Fruit fly (Drosophila melanogaster): Measurements from ENCODE around the gene CG14115.

CG14115 gene

dm6 chr3L:13015823-13016465, 45.3 kb downstream of the CG14115 start, which contains the start of gene CG11267 (continued):
- TF ChIP-seq dpn (GFP tag; optimal IDR thresholded peaks at IDR 0.05), result peak; percentile 76
- TF ChIP-seq ato (GFP tag; IDR thresholded peaks at IDR 0.05; ENCODE audit: partially characterized antibody), result no peak
- TF ChIP-seq PHDP (tag; optimal IDR thresholded peaks at IDR 0.05), result peak; percentile 81
- TF ChIP-seq CG7963 (GFP tag; IDR thresholded peaks at IDR 0.05; ENCODE audit: partially characterized antibody), result no peak
- TF ChIP-seq wek (GFP tag; optimal IDR thresholded peaks at IDR 0.05), result peak; percentile 74
- peak; percentile 65 for TF ChIP-seq tio (GFP tag; optimal IDR thresholded peaks at IDR 0.05)
- TF ChIP-seq hbn (GFP tag; IDR thresholded peaks at IDR 0.05; ENCODE audit: partially characterized antibody), result no peak
- TF ChIP-seq Opbp (GFP tag; IDR thresholded peaks at IDR 0.05; ENCODE audit: partially characterized antibody), result 0 out of 3 replicates have a peak, but pooled peaks have one; percentile 35
- peak; percentile 48 for TF ChIP-seq CG16815 (GFP tag; optimal IDR thresholded peaks at IDR 0.05)
- peak; percentile 60 for TF ChIP-seq E2f2 (GFP tag; IDR thresholded peaks at IDR 0.05)
- peak; percentile 86 for TF ChIP-seq CG17328 (GFP tag; IDR thresholded peaks at IDR 0.05)
- TF ChIP-seq CG10654 (GFP tag; optimal IDR thresholded peaks at IDR 0.05), result peak; percentile 86
- peak; percentile 32 for TF ChIP-seq jing (GFP tag; optimal IDR thresholded peaks at IDR 0.05)
- TF ChIP-seq crol (GFP tag; IDR thresholded peaks at IDR 0.05), result 0 out of 2 replicates have a peak, but pooled peaks have one; percentile 14
- peak; percentile 94 for TF ChIP-seq stc (GFP tag; IDR thresholded peaks at IDR 0.05)
- TF ChIP-seq caup (GFP tag; optimal IDR thresholded peaks at IDR 0.05; ENCODE audit: severe bottlenecking), result peak; percentile 91
- TF ChIP-seq Xbp1 (GFP tag; optimal IDR thresholded peaks at IDR 0.05), result peak; percentile 84
- TF ChIP-seq Camta (GFP tag; optimal IDR thresholded peaks at IDR 0.05), result peak; percentile 59
- TF ChIP-seq bowl (GFP tag; IDR thresholded peaks at IDR 0.05), result peak; percentile 84
- TF ChIP-seq NfI (GFP tag; optimal IDR thresholded peaks at IDR 0.05), result peak; percentile 75
- TF ChIP-seq Dad (GFP tag; optimal IDR thresholded peaks at IDR 0.05), result peak; percentile 39
- TF ChIP-seq Oaz (GFP tag; IDR thresholded peaks at IDR 0.05), result peak; percentile 95
- peak; percentile 71 for TF ChIP-seq CG34376 (GFP tag; optimal IDR thresholded peaks at IDR 0.05)
- peak; percentile 85 for TF ChIP-seq lilli (GFP tag; optimal IDR thresholded peaks at IDR 0.05)
- TF ChIP-seq CG12299 (tag; optimal IDR thresholded peaks at IDR 0.05), result no peak
- peak; percentile 73 for TF ChIP-seq CG6654 (GFP tag; optimal IDR thresholded peaks at IDR 0.05)
- TF ChIP-seq Dref (GFP tag; IDR thresholded peaks at IDR 0.05), result peak; percentile 50
- TF ChIP-seq klu (GFP tag; IDR thresholded peaks at IDR 0.05), result peak; percentile 81
- peak; percentile 85 for TF ChIP-seq CG4820 (GFP tag; optimal IDR thresholded peaks at IDR 0.05)
- peak; percentile 78 for TF ChIP-seq Oli (tag; optimal IDR thresholded peaks at IDR 0.05)
- peak; percentile 75 for TF ChIP-seq eyg (GFP tag; optimal IDR thresholded peaks at IDR 0.05)
- TF ChIP-seq Gsc (GFP tag; IDR thresholded peaks at IDR 0.05), result no peak
- TF ChIP-seq Trl (optimal IDR thresholded peaks at IDR 0.05), result no peak
- TF ChIP-seq Trl (GFP tag; optimal IDR thresholded peaks at IDR 0.05), result peak; percentile 90
- TF ChIP-seq CG16813 (GFP tag; IDR thresholded peaks at IDR 0.05; ENCODE audit: partially characterized antibody), result no peak
- TF ChIP-seq CG17912 (GFP tag; optimal IDR thresholded peaks at IDR 0.05), result peak; percentile 51
- peak; percentile 92 for TF ChIP-seq tgo (GFP tag; IDR thresholded peaks at IDR 0.05)
- peak; percentile 92 for TF ChIP-seq CG5953 (GFP tag; IDR thresholded peaks at IDR 0.05)
- no peak for TF ChIP-seq Elba2 (GFP tag; optimal IDR thresholded peaks at IDR 0.05)
- peak; percentile 90 for TF ChIP-seq Meics (GFP tag; optimal IDR thresholded peaks at IDR 0.05)
- peak; percentile 60 for TF ChIP-seq her (GFP tag; optimal IDR thresholded peaks at IDR 0.05)
- TF ChIP-seq sd (tag; optimal IDR thresholded peaks at IDR 0.05), result no peak
- peak; percentile 94 for TF ChIP-seq CG14441 (GFP tag; IDR thresholded peaks at IDR 0.05)
- peak; percentile 51 for TF ChIP-seq pzg (GFP tag; optimal IDR thresholded peaks at IDR 0.05)
- TF ChIP-seq gsb (GFP tag; IDR thresholded peaks at IDR 0.05), result peak; percentile 82
- TF ChIP-seq Ravus (GFP tag; IDR thresholded peaks at IDR 0.05), result peak; percentile 57
- peak; percentile 93 for TF ChIP-seq so (GFP tag; IDR thresholded peaks at IDR 0.05)
- no peak for TF ChIP-seq CG10462 (GFP tag; optimal IDR thresholded peaks at IDR 0.05)
- no peak for TF ChIP-seq CG1832 (GFP tag; optimal IDR thresholded peaks at IDR 0.05)
- peak; percentile 17 for TF ChIP-seq sima (GFP tag; optimal IDR thresholded peaks at IDR 0.05)
